ENCODE assay signal across 5 fruit fly cellular contexts in genomic region chr3L:3802677-3803076, dm6.
TF ChIP-seq lines count a peak whose summit lies in the region.

No protein-coding gene starts in this region.

- no peak for TF ChIP-seq CTCF in whole organism, embryonic (GFP tag; optimal IDR thresholded peaks at IDR 0.05; lab: Kevin White, UChicago)

TF ChIP-seq in whole organism, adult, 20 proteins besides CTCF, POLR2A, EP300 and RAD21:
- no peak for TF ChIP-seq Clk (GFP tag; optimal IDR thresholded peaks at IDR 0.05; lab: Kevin White, UChicago)
- TF ChIP-seq CG11617 (GFP tag; optimal IDR thresholded peaks at IDR 0.05; lab: Kevin White, UChicago), result peak; percentile 7
- peak; percentile 38 for TF ChIP-seq cic (GFP tag; optimal IDR thresholded peaks at IDR 0.05; lab: Kevin White, UChicago)
- TF ChIP-seq CG7101 (tag; optimal IDR thresholded peaks at IDR 0.05; lab: Kevin White, UChicago), result peak; percentile 26
- TF ChIP-seq Mnt (GFP tag; optimal IDR thresholded peaks at IDR 0.05; lab: Kevin White, UChicago), result no peak
- no peak for TF ChIP-seq Crg-1 (GFP tag; optimal IDR thresholded peaks at IDR 0.05; lab: Kevin White, UChicago)
- TF ChIP-seq Hr96 (GFP tag; optimal IDR thresholded peaks at IDR 0.05; lab: Kevin White, UChicago), result peak; percentile 63
- TF ChIP-seq ovo (GFP tag; optimal IDR thresholded peaks at IDR 0.05; lab: Kevin White, UChicago), result no peak
- TF ChIP-seq toe (GFP tag; optimal IDR thresholded peaks at IDR 0.05; lab: Kevin White, UChicago), result no peak
- peak; percentile 41 for TF ChIP-seq CG5204 (GFP tag; optimal IDR thresholded peaks at IDR 0.05; lab: Kevin White, UChicago)
- no peak for TF ChIP-seq CG7045 (GFP tag; optimal IDR thresholded peaks at IDR 0.05; lab: Kevin White, UChicago)
- peak; percentile 3 for TF ChIP-seq tj (GFP tag; optimal IDR thresholded peaks at IDR 0.05; lab: Kevin White, UChicago)
- TF ChIP-seq pad (GFP tag; optimal IDR thresholded peaks at IDR 0.05; lab: Kevin White, UChicago), result no peak
- no peak for TF ChIP-seq cnc (optimal IDR thresholded peaks at IDR 0.05; lab: Kevin White, UChicago)
- peak; percentile 44 for TF ChIP-seq CG33017 (tag; optimal IDR thresholded peaks at IDR 0.05; lab: Kevin White, UChicago)
- TF ChIP-seq kay (GFP tag; lab: Kevin White, UChicago; ENCODE audit: borderline replicate concordance), result no peak

TF ChIP-seq in whole organism, embryonic, 481 proteins besides CTCF, POLR2A, EP300 and RAD21 (continues in another document):
- TF ChIP-seq ttk (GFP tag; IDR thresholded peaks at IDR 0.05; lab: Robert Waterston, UW) (peak; percentile 57), CG15011 (GFP tag; optimal IDR thresholded peaks at IDR 0.05; lab: Kevin White, UChicago) (peak; percentile 34), HmgZ (tag; optimal IDR thresholded peaks at IDR 0.05; lab: Kevin White, UChicago) (peak; percentile 86), CG17612 (GFP tag; IDR thresholded peaks at IDR 0.05; lab: Robert Waterston, UW) (0 out of 2 replicates have a peak, but pooled peaks have one; percentile 36), vvl (GFP tag; IDR thresholded peaks at IDR 0.05; lab: Robert Waterston, UW) (peak; percentile 91), CG17385 (GFP tag; optimal IDR thresholded peaks at IDR 0.05; lab: Kevin White, UChicago) (peak; percentile 81), lov (optimal IDR thresholded peaks at IDR 0.05; lab: Kevin White, UChicago) (no peak), lov (GFP tag; IDR thresholded peaks at IDR 0.05; lab: Robert Waterston, UW) (peak; percentile 26; the same call in 1 of the 3 replicates), seq (GFP tag; IDR thresholded peaks at IDR 0.05; lab: Robert Waterston, UW) (peak; percentile 74), Lim3 (GFP tag; IDR thresholded peaks at IDR 0.05; lab: Robert Waterston, UW) (0 out of 2 replicates have a peak, but pooled peaks have one; percentile 48), Meics (GFP tag; optimal IDR thresholded peaks at IDR 0.05; lab: Kevin White, UChicago) (peak; percentile 78), CG16779 (GFP tag; IDR thresholded peaks at IDR 0.05; lab: Robert Waterston, UW) (peak; percentile 75; the same call in 1 of the 2 replicates), CG14965 (GFP tag; optimal IDR thresholded peaks at IDR 0.05; lab: Kevin White, UChicago; ENCODE audit: borderline replicate concordance) (peak; percentile 14), mam (GFP tag; optimal IDR thresholded peaks at IDR 0.05; lab: Kevin White, UChicago) (peak; percentile 88), bcd (GFP tag; optimal IDR thresholded peaks at IDR 0.05; lab: Kevin White, UChicago) (peak; percentile 73), Ravus (GFP tag; IDR thresholded peaks at IDR 0.05; lab: Robert Waterston, UW) (peak; percentile 30), CG3163 (GFP tag; optimal IDR thresholded peaks at IDR 0.05; lab: Kevin White, UChicago) (peak; percentile 56), Rx (GFP tag; IDR thresholded peaks at IDR 0.05; lab: Robert Waterston, UW) (peak; percentile 58)

TF ChIP-seq in whole organism, prepupa, 60 proteins besides CTCF, POLR2A, EP300 and RAD21 (continues in another document):
- peak; percentile 50 for TF ChIP-seq CG10631 (GFP tag; optimal IDR thresholded peaks at IDR 0.05; lab: Kevin White, UChicago)
- TF ChIP-seq spab (GFP tag; optimal IDR thresholded peaks at IDR 0.05; lab: Kevin White, UChicago), result peak; percentile 39
- peak; percentile 22 for TF ChIP-seq cyc (GFP tag; optimal IDR thresholded peaks at IDR 0.05; lab: Kevin White, UChicago)
- TF ChIP-seq CG6808 (GFP tag; optimal IDR thresholded peaks at IDR 0.05; lab: Kevin White, UChicago), result peak; percentile 50
- TF ChIP-seq vri (GFP tag; optimal IDR thresholded peaks at IDR 0.05; lab: Kevin White, UChicago), result no peak
- peak; percentile 76 for TF ChIP-seq acj6 (GFP tag; optimal IDR thresholded peaks at IDR 0.05; lab: Kevin White, UChicago)
- peak; percentile 8 for TF ChIP-seq Hr38 (GFP tag; optimal IDR thresholded peaks at IDR 0.05; lab: Kevin White, UChicago)
- TF ChIP-seq fkh (GFP tag; optimal IDR thresholded peaks at IDR 0.05; lab: Kevin White, UChicago), result peak; percentile 45
- peak; percentile 69 for TF ChIP-seq dsx (GFP tag; optimal IDR thresholded peaks at IDR 0.05; lab: Kevin White, UChicago; ENCODE audit: poor library complexity, severe bottlenecking)
- peak; percentile 87 for TF ChIP-seq CG31627 (GFP tag; optimal IDR thresholded peaks at IDR 0.05; lab: Kevin White, UChicago)
- peak; percentile 87 for TF ChIP-seq esn (GFP tag; optimal IDR thresholded peaks at IDR 0.05; lab: Kevin White, UChicago)
- TF ChIP-seq CG11902 (GFP tag; optimal IDR thresholded peaks at IDR 0.05; lab: Kevin White, UChicago), result peak; percentile 16
- peak; percentile 18 to 78 for TF ChIP-seq ss (GFP tag; optimal IDR thresholded peaks at IDR 0.05; lab: Kevin White, UChicago)
- TF ChIP-seq CG6854 (GFP tag; optimal IDR thresholded peaks at IDR 0.05; lab: Kevin White, UChicago), result no peak
- peak; percentile 64 for TF ChIP-seq Gug (GFP tag; IDR thresholded peaks at IDR 0.05; lab: Robert Waterston, UW)
- peak; percentile 67 for TF ChIP-seq Sox15 (GFP tag; optimal IDR thresholded peaks at IDR 0.05; lab: Kevin White, UChicago)
- TF ChIP-seq pdm3 (GFP tag; optimal IDR thresholded peaks at IDR 0.05; lab: Kevin White, UChicago), result peak; percentile 82
- TF ChIP-seq CG3032 (tag; optimal IDR thresholded peaks at IDR 0.05; lab: Kevin White, UChicago), result peak; percentile 67
- peak; percentile 70 for TF ChIP-seq achi (GFP tag; optimal IDR thresholded peaks at IDR 0.05; lab: Kevin White, UChicago)
- TF ChIP-seq CG11294 (GFP tag; IDR thresholded peaks at IDR 0.05; lab: Robert Waterston, UW), result peak; percentile 54

TF ChIP-seq in whole organism, pupa, 21 proteins besides CTCF, POLR2A, EP300 and RAD21:
- TF ChIP-seq Snoo (tag; optimal IDR thresholded peaks at IDR 0.05; lab: Kevin White, UChicago) (peak; percentile 59), CG12605 (GFP tag; IDR thresholded peaks at IDR 0.05; lab: Robert Waterston, UW) (peak; percentile 50; the same call in 1 of the 2 replicates), CG15710 (tag; optimal IDR thresholded peaks at IDR 0.05; lab: Kevin White, UChicago) (peak; percentile 73), gl (tag; optimal IDR thresholded peaks at IDR 0.05; lab: Kevin White, UChicago) (no peak), CG9948 (tag; optimal IDR thresholded peaks at IDR 0.05; lab: Kevin White, UChicago) (peak; percentile 21), CG8301 (tag; optimal IDR thresholded peaks at IDR 0.05; lab: Kevin White, UChicago) (peak; percentile 25), CG10348 (GFP tag; IDR thresholded peaks at IDR 0.05; lab: Robert Waterston, UW) (no peak), CG4496 (GFP tag; IDR thresholded peaks at IDR 0.05; lab: Robert Waterston, UW) (peak; percentile 83), Pif1B (GFP tag; optimal IDR thresholded peaks at IDR 0.05; lab: Kevin White, UChicago) (no peak), CG32121 (GFP tag; IDR thresholded peaks at IDR 0.05; lab: Robert Waterston, UW) (peak; percentile 60), Pif1A (GFP tag; optimal IDR thresholded peaks at IDR 0.05; lab: Kevin White, UChicago) (no peak), CG14655 (GFP tag; optimal IDR thresholded peaks at IDR 0.05; lab: Kevin White, UChicago) (no peak), Ets98B (GFP tag; IDR thresholded peaks at IDR 0.05; lab: Robert Waterston, UW) (peak; percentile 73), CG17806 (tag; optimal IDR thresholded peaks at IDR 0.05; lab: Kevin White, UChicago) (peak; percentile 48), rn (GFP tag; IDR thresholded peaks at IDR 0.05; lab: Robert Waterston, UW) (0 out of 2 replicates have a peak, but pooled peaks have one; percentile 9), CG34367 (tag; optimal IDR thresholded peaks at IDR 0.05; lab: Kevin White, UChicago) (peak; percentile 70), fd96Ca (GFP tag; IDR thresholded peaks at IDR 0.05; lab: Robert Waterston, UW) (peak; percentile 85; the same call in 2 of the 3 replicates), CG8159 (tag; optimal IDR thresholded peaks at IDR 0.05; lab: Kevin White, UChicago) (peak; percentile 57), EcR (GFP tag; optimal IDR thresholded peaks at IDR 0.05; lab: Kevin White, UChicago) (no peak), D1 (tag; optimal IDR thresholded peaks at IDR 0.05; lab: Kevin White, UChicago) (no peak), CG13204 (GFP tag; optimal IDR thresholded peaks at IDR 0.05; lab: Kevin White, UChicago) (no peak)

TF ChIP-seq in whole organism, wandering third instar larva, 38 proteins besides CTCF, POLR2A, EP300 and RAD21 (continues in another document):
- TF ChIP-seq Abd-B (GFP tag; optimal IDR thresholded peaks at IDR 0.05; lab: Kevin White, UChicago) (no peak), jim (GFP tag; optimal IDR thresholded peaks at IDR 0.05; lab: Kevin White, UChicago) (no peak), tai (GFP tag; optimal IDR thresholded peaks at IDR 0.05; lab: Kevin White, UChicago) (peak; percentile 75), woc (GFP tag; optimal IDR thresholded peaks at IDR 0.05; lab: Kevin White, UChicago) (peak; percentile 37), Rel (GFP tag; optimal IDR thresholded peaks at IDR 0.05; lab: Kevin White, UChicago) (no peak), Rel (tag; optimal IDR thresholded peaks at IDR 0.05; lab: Kevin White, UChicago) (no peak), usp (GFP tag; optimal IDR thresholded peaks at IDR 0.05; lab: Kevin White, UChicago) (no peak), ey (GFP tag; optimal IDR thresholded peaks at IDR 0.05; lab: Kevin White, UChicago) (peak; percentile 79), Vsx2 (GFP tag; optimal IDR thresholded peaks at IDR 0.05; lab: Kevin White, UChicago; ENCODE audit: partially characterized antibody) (no peak), Myc (optimal IDR thresholded peaks at IDR 0.05; lab: Kevin White, UChicago) (no peak), psq (GFP tag; optimal IDR thresholded peaks at IDR 0.05; lab: Kevin White, UChicago) (peak; percentile 67), Hnf4 (GFP tag; optimal IDR thresholded peaks at IDR 0.05; lab: Kevin White, UChicago) (peak; percentile 71), CrebA (GFP tag; optimal IDR thresholded peaks at IDR 0.05; lab: Kevin White, UChicago; ENCODE audit: borderline replicate concordance) (no peak), Sp1 (GFP tag; optimal IDR thresholded peaks at IDR 0.05; lab: Kevin White, UChicago) (peak; percentile 64), brk (GFP tag; optimal IDR thresholded peaks at IDR 0.05; lab: Kevin White, UChicago) (no peak), sage (GFP tag; optimal IDR thresholded peaks at IDR 0.05; lab: Kevin White, UChicago) (no peak), fru (GFP tag; optimal IDR thresholded peaks at IDR 0.05; lab: Kevin White, UChicago) (peak; percentile 67), Dif (GFP tag; optimal IDR thresholded peaks at IDR 0.05; lab: Kevin White, UChicago; ENCODE audit: partially characterized antibody) (no peak), br (GFP tag; optimal IDR thresholded peaks at IDR 0.05; lab: Kevin White, UChicago) (peak; percentile 70), Dfd (GFP tag; optimal IDR thresholded peaks at IDR 0.05; lab: Kevin White, UChicago) (no peak), lola (GFP tag; optimal IDR thresholded peaks at IDR 0.05; lab: Kevin White, UChicago) (no peak), Jra (GFP tag; optimal IDR thresholded peaks at IDR 0.05; lab: Kevin White, UChicago) (peak; percentile 3), dmrt93B (GFP tag; optimal IDR thresholded peaks at IDR 0.05; lab: Kevin White, UChicago) (no peak), GATAd (GFP tag; optimal IDR thresholded peaks at IDR 0.05; lab: Kevin White, UChicago) (no peak), h (GFP tag; optimal IDR thresholded peaks at IDR 0.05; lab: Kevin White, UChicago) (peak; percentile 82)
